Worm (Caenorhabditis elegans): ENCODE results near the gene C06B3.16.

Gene C06B3.16

ce11 chrV:13918341-13918740 lies 13.0 kb upstream of the C06B3.16 start, which contains the start of gene str-250:
Gene str-250 (plus strand): TSS chrV:13918641.
- TF ChIP-seq aly-2 (tag; optimal IDR thresholded peaks at IDR 0.05) (no peak), lin-13 (GFP tag; optimal IDR thresholded peaks at IDR 0.05) (no peak), skn-1 (tag; optimal IDR thresholded peaks at IDR 0.05) (no peak), zip-11 (GFP tag; IDR thresholded peaks at IDR 0.05) (no peak), mes-2 (tag; optimal IDR thresholded peaks at IDR 0.05; ENCODE audit: poor library complexity, severe bottlenecking) (no peak), pha-4 (GFP tag; IDR thresholded peaks at IDR 0.05) (no peak), pha-4 (tag; optimal IDR thresholded peaks at IDR 0.05) (no peak), ZK337.2 (GFP tag; IDR thresholded peaks at IDR 0.05) (no peak), nhr-6 (tag; optimal IDR thresholded peaks at IDR 0.05) (no peak), T20F7.1 (GFP tag; optimal IDR thresholded peaks at IDR 0.05) (no peak), unc-62 (GFP tag; optimal IDR thresholded peaks at IDR 0.05 in 1 of 2) (no peak), unc-62 (tag; optimal IDR thresholded peaks at IDR 0.05) (no peak), spr-1 (tag; optimal IDR thresholded peaks at IDR 0.05) (no peak), nhr-42 (GFP tag; IDR thresholded peaks at IDR 0.05) (no peak), ces-1 (GFP tag; optimal IDR thresholded peaks at IDR 0.05) (no peak), Y48G9A.11 (GFP tag; IDR thresholded peaks at IDR 0.05) (no peak), dmd-8 (GFP tag; IDR thresholded peaks at IDR 0.05) (no peak), ama-1 (optimal IDR thresholded peaks at IDR 0.05) (no peak), zfp-3 (GFP tag; conservative IDR thresholded peaks at IDR 0.05) (no peak), daf-19 (GFP tag; conservative IDR thresholded peaks at IDR 0.05) (no peak)

- TF ChIP-seq T20F7.1 (GFP tag; optimal IDR thresholded peaks at IDR 0.05) (no peak), ctbp-1 (GFP tag; IDR thresholded peaks at IDR 0.05) (no peak), lin-15B (tag; optimal IDR thresholded peaks at IDR 0.05) (no peak), nhr-11 (tag; optimal IDR thresholded peaks at IDR 0.05) (no peak), sdz-12 (GFP tag; optimal IDR thresholded peaks at IDR 0.05) (no peak), zfp-2 (tag; optimal IDR thresholded peaks at IDR 0.05) (no peak), mxl-3 (GFP tag; optimal IDR thresholded peaks at IDR 0.05) (no peak), arid-1 (GFP tag; conservative IDR thresholded peaks at IDR 0.05) (no peak), spr-3 (GFP tag; optimal IDR thresholded peaks at IDR 0.05) (no peak), nhr-48 (tag; optimal IDR thresholded peaks at IDR 0.05) (no peak), ZK546.5 (tag; optimal IDR thresholded peaks at IDR 0.05) (no peak), lir-3 (tag; optimal IDR thresholded peaks at IDR 0.05) (no peak), zfp-3 (GFP tag; conservative IDR thresholded peaks at IDR 0.05) (no peak), zip-2 (tag; optimal IDR thresholded peaks at IDR 0.05) (no peak), daf-8 (GFP tag; IDR thresholded peaks at IDR 0.05) (no peak), daf-19 (GFP tag; conservative IDR thresholded peaks at IDR 0.05) (no peak), ztf-11 (tag; optimal IDR thresholded peaks at IDR 0.05) (no peak)
These were observed 10.6 kb upstream of the C06B3.16 start, which contains the start of gene srx-42 for ce11 chrV:13920730-13921129. Gene srx-42 (plus strand): TSS chrV:13921030.

ce11 chrV:13923851-13924250 lies 7.5 kb upstream of the C06B3.16 start, which contains the start of gene srxa-11:
Gene srxa-11 (plus strand): TSS chrV:13924151.
- TF ChIP-seq aly-2 (tag; optimal IDR thresholded peaks at IDR 0.05) (no peak), mxl-2 (GFP tag; conservative IDR thresholded peaks at IDR 0.05) (no peak), ceh-28 (tag; optimal IDR thresholded peaks at IDR 0.05) (no peak), daf-8 (GFP tag; IDR thresholded peaks at IDR 0.05) (no peak), lin-1 (GFP tag; IDR thresholded peaks at IDR 0.05) (no peak), mep-1 (tag; optimal IDR thresholded peaks at IDR 0.05) (no peak), saeg-2 (GFP tag; IDR thresholded peaks at IDR 0.05) (no peak), mdt-29 (GFP tag; IDR thresholded peaks at IDR 0.05) (no peak), F49E8.2 (tag; optimal IDR thresholded peaks at IDR 0.05; ENCODE audit: borderline replicate concordance) (no peak), Y75B8A.6 (GFP tag; IDR thresholded peaks at IDR 0.05) (no peak)

All from whole organism, L4 larva.